Fruit fly (Drosophila melanogaster) whole organism, embryonic: ENCODE results near the gene CG15347.

Experiments
- ATbp ChIP-seq: fragments of 200-800 bp; sonication (Bioruptor generic); optimal IDR thresholded peaks from 2 replicates; lab custom pipeline; 2017; ENCODE audit warnings: missing biosample characterization, mild to moderate bottlenecking, missing genetic modification characterization, missing genetic modification reagents
- CG10321 ChIP-seq: fragments of 200-800 bp; sonication (Bioruptor generic); IDR thresholded peaks from 2 replicates; pipeline ENCODE4 v1.3.6; 2022; ENCODE audit warnings: missing biosample characterization, missing genetic modification characterization
- CG10462 ChIP-seq: fragments of 200-800 bp; sonication (Bioruptor generic); optimal IDR thresholded peaks from 2 replicates; lab custom pipeline; 2016; ENCODE audit warnings: missing biosample characterization, missing genetic modification characterization
- CG10543 ChIP-seq: fragments of 200-800 bp; sonication (Bioruptor generic); optimal IDR thresholded peaks from 3 replicates; lab custom pipeline; 2017; ENCODE audit warnings: missing biosample characterization, mild to moderate bottlenecking, missing genetic modification characterization, moderate library complexity
- CG10654 ChIP-seq: fragments of 200-800 bp; sonication (Bioruptor generic); optimal IDR thresholded peaks from 2 replicates; lab custom pipeline; 2016; ENCODE audit warnings: missing biosample characterization, missing genetic modification characterization
- CG10979 ChIP-seq: fragments of 200-800 bp; sonication (Bioruptor generic); optimal IDR thresholded peaks from 2 replicates; lab custom pipeline; 2018; ENCODE audit warnings: missing biosample characterization, mild to moderate bottlenecking, missing genetic modification characterization, moderate library complexity
- CG11398 ChIP-seq: fragments of 200-800 bp; sonication (Bioruptor generic); optimal IDR thresholded peaks from 2 replicates; lab custom pipeline; 2016; ENCODE audit warnings: missing biosample characterization, missing genetic modification characterization
- CG11723 ChIP-seq: fragments of 200-800 bp; sonication (Bioruptor generic); optimal IDR thresholded peaks from 2 replicates; lab custom pipeline; 2017; ENCODE audit warnings: missing biosample characterization, mild to moderate bottlenecking, missing genetic modification characterization
- CG12071 ChIP-seq: fragments of 200-800 bp; sonication (Bioruptor generic); optimal IDR thresholded peaks from 3 replicates; lab custom pipeline; 2018; ENCODE audit warnings: missing biosample characterization, mild to moderate bottlenecking, missing genetic modification characterization
- CG13123 ChIP-seq: fragments of 200-800 bp; sonication (Bioruptor generic); optimal IDR thresholded peaks from 2 replicates; lab custom pipeline; 2016; ENCODE audit warnings: missing biosample characterization, missing genetic modification characterization
- CG13296 ChIP-seq: fragments of 200-800 bp; sonication (Bioruptor generic); optimal IDR thresholded peaks from 3 replicates; lab custom pipeline; 2018; ENCODE audit warnings: missing biosample characterization, mild to moderate bottlenecking, missing genetic modification characterization
- CG1602 ChIP-seq: fragments of 200-800 bp; sonication (Bioruptor generic); optimal IDR thresholded peaks from 3 replicates; lab custom pipeline; 2016; ENCODE audit warnings: missing biosample characterization, missing genetic modification characterization
- CG17612 ChIP-seq: fragments of 200-800 bp; sonication (Bioruptor generic); IDR thresholded peaks from 2 replicates; pipeline ENCODE4 v1.3.6; 2022; ENCODE audit warnings: missing biosample characterization, missing genetic modification characterization
- CG1832 ChIP-seq: fragments of 200-800 bp; sonication (Bioruptor generic); optimal IDR thresholded peaks from 2 replicates; lab custom pipeline; 2017; ENCODE audit warnings: missing biosample characterization, mild to moderate bottlenecking, missing genetic modification characterization, inconsistent platforms
- CG18619 ChIP-seq: fragments of 200-800 bp; sonication (Bioruptor generic); optimal IDR thresholded peaks from 3 replicates; lab custom pipeline; 2017; ENCODE audit warnings: missing biosample characterization, mild to moderate bottlenecking, missing genetic modification characterization
- CG2889 ChIP-seq: fragments of 200-800 bp; sonication (Bioruptor generic); IDR thresholded peaks from 3 replicates; pipeline ENCODE4 v1.3.6; 2022; ENCODE audit warnings: missing biosample characterization, missing genetic modification characterization
- CG31365 ChIP-seq: fragments of 200-800 bp; sonication (Bioruptor generic); optimal IDR thresholded peaks from 2 replicates; lab custom pipeline; 2018; ENCODE audit warnings: missing biosample characterization, mild to moderate bottlenecking, missing genetic modification characterization
- CG4360 ChIP-seq: fragments of 200-800 bp; sonication (Bioruptor generic); IDR thresholded peaks from 2 replicates; pipeline ENCODE4 v1.3.6; 2022; ENCODE audit warnings: missing biosample characterization, missing genetic modification characterization
- CG6683 ChIP-seq: fragments of 200-800 bp; sonication (Bioruptor generic); optimal IDR thresholded peaks from 2 replicates; lab custom pipeline; 2017; ENCODE audit warnings: missing biosample characterization, mild to moderate bottlenecking, missing genetic modification characterization, missing genetic modification reagents
- CG6689 ChIP-seq: fragments of 200-800 bp; sonication (Bioruptor generic); IDR thresholded peaks from 2 replicates; pipeline ENCODE4 v1.3.6; 2022; ENCODE audit warnings: missing biosample characterization, missing genetic modification characterization
- CG7963 ChIP-seq: fragments of 200-800 bp; sonication (Bioruptor generic); IDR thresholded peaks from 3 replicates; pipeline ENCODE4 v1.3.6; 2022; ENCODE audit warnings: missing biosample characterization, missing genetic modification characterization; ENCODE audit not compliant: partially characterized antibody
- CG7987 ChIP-seq: fragments of 200-800 bp; sonication (Bioruptor generic); optimal IDR thresholded peaks from 2 replicates; lab custom pipeline; 2018; ENCODE audit warnings: missing biosample characterization, mild to moderate bottlenecking, missing genetic modification characterization, moderate library complexity
- D19B ChIP-seq: fragments of 200-800 bp; sonication (Bioruptor generic); optimal IDR thresholded peaks from 2 replicates; lab custom pipeline; 2017; ENCODE audit warnings: missing biosample characterization, mild to moderate bottlenecking, missing genetic modification characterization
- Dad ChIP-seq: fragments of 200-800 bp; sonication (Bioruptor generic); optimal IDR thresholded peaks from 3 replicates; lab custom pipeline; 2016; ENCODE audit warnings: missing biosample characterization, missing genetic modification characterization
- Gug ChIP-seq: fragments of 200-800 bp; sonication (Bioruptor generic); IDR thresholded peaks from 4 replicates; pipeline ENCODE4 v1.3.6; 2022; ENCODE audit warnings: missing biosample characterization, missing genetic modification characterization
- HmgZ ChIP-seq: fragments of 200-800 bp; sonication (Bioruptor generic); optimal IDR thresholded peaks from 2 replicates; lab custom pipeline; 2018; ENCODE audit warnings: missing biosample characterization, mild to moderate bottlenecking, missing genetic modification characterization
- Lhr ChIP-seq: fragments of 200-800 bp; sonication (Bioruptor generic); optimal IDR thresholded peaks from 3 replicates; lab custom pipeline; 2017; ENCODE audit warnings: mild to moderate bottlenecking, missing biosample characterization, missing genetic modification reagents, missing genetic modification characterization
- MBD-R2 ChIP-seq: fragments of 200-800 bp; sonication (Bioruptor generic); IDR thresholded peaks from 2 replicates; pipeline ENCODE4 v1.3.6; 2022; ENCODE audit warnings: missing biosample characterization, missing genetic modification characterization
- Max ChIP-seq: fragments of 200-800 bp; sonication (Bioruptor generic); optimal IDR thresholded peaks from 2 replicates; lab custom pipeline; 2016; ENCODE audit warnings: missing biosample characterization, mild to moderate bottlenecking, missing genetic modification characterization
- Mes4 ChIP-seq: fragments of 200-800 bp; sonication (Bioruptor generic); optimal IDR thresholded peaks from 2 replicates; lab custom pipeline; 2016; ENCODE audit warnings: missing biosample characterization, missing genetic modification characterization
- Mrtf ChIP-seq: fragments of 200-800 bp; sonication (Bioruptor generic); IDR thresholded peaks from 3 replicates; pipeline ENCODE4 v1.3.6; 2022; ENCODE audit warnings: missing biosample characterization, missing genetic modification characterization
- Nf-YB ChIP-seq: fragments of 200-800 bp; sonication (Bioruptor generic); optimal IDR thresholded peaks from 3 replicates; lab custom pipeline; 2019; ENCODE audit warnings: missing biosample characterization, mild to moderate bottlenecking, missing genetic modification characterization, moderate library complexity
- PHDP ChIP-seq: fragments of 200-800 bp; sonication (Bioruptor generic); optimal IDR thresholded peaks from 3 replicates; lab custom pipeline; 2018; ENCODE audit warnings: missing biosample characterization, mild to moderate bottlenecking, missing genetic modification characterization, moderate library complexity
- Rx ChIP-seq: fragments of 200-800 bp; sonication (Bioruptor generic); IDR thresholded peaks from 2 replicates; pipeline ENCODE4 v1.3.6; 2022; ENCODE audit warnings: missing biosample characterization, missing genetic modification characterization
- Stat92E ChIP-seq, 3 experiments: fragments of >200 bp in 2 of 3; fragments of 200-800 bp in 1 of 3; sonication (Bioruptor generic) in 1 of 3; optimal IDR thresholded peaks; 2 replicates each; lab custom pipeline; 2017 to 2019; ENCODE audit warnings: missing biosample characterization in 3 of 3, missing genetic modification characterization in 3 of 3, mild to moderate bottlenecking in 1 of 3, moderate library complexity in 1 of 3
- ara ChIP-seq: fragments of 200-800 bp; sonication (Bioruptor generic); IDR thresholded peaks from 2 replicates; pipeline ENCODE4 v1.3.6; 2022; ENCODE audit warnings: missing biosample characterization, missing genetic modification characterization
- cas ChIP-seq: fragments of 200-800 bp; sonication (Bioruptor generic); IDR thresholded peaks from 2 replicates; pipeline ENCODE4 v1.3.6; 2022; ENCODE audit warnings: missing biosample characterization, missing genetic modification characterization
- danr ChIP-seq: fragments of 200-800 bp; sonication (Bioruptor generic); IDR thresholded peaks from 2 replicates; pipeline ENCODE4 v1.3.6; 2022; ENCODE audit warnings: missing biosample characterization, missing genetic modification characterization
- gsb-n ChIP-seq: fragments of 200-800 bp; sonication (Bioruptor generic); optimal IDR thresholded peaks from 3 replicates; lab custom pipeline; 2018; ENCODE audit warnings: missing biosample characterization, mild to moderate bottlenecking, missing genetic modification characterization
- jing ChIP-seq: fragments of 200-800 bp; sonication (Bioruptor generic); optimal IDR thresholded peaks from 2 replicates; lab custom pipeline; 2018; ENCODE audit warnings: missing biosample characterization, mild to moderate bottlenecking, missing genetic modification characterization
- jumu ChIP-seq: fragments of 200-800 bp; sonication (Bioruptor generic); optimal IDR thresholded peaks from 3 replicates; lab custom pipeline; 2016; ENCODE audit warnings: missing biosample characterization, missing genetic modification characterization
- lbe ChIP-seq: fragments of 200-800 bp; sonication (Bioruptor generic); optimal IDR thresholded peaks from 2 replicates; lab custom pipeline; 2016; ENCODE audit warnings: missing biosample characterization, mild to moderate bottlenecking, missing genetic modification characterization
- nerfin-1 ChIP-seq: fragments of 200-800 bp; sonication (Bioruptor generic); optimal IDR thresholded peaks from 3 replicates; lab custom pipeline; 2019; ENCODE audit warnings: missing biosample characterization, mild to moderate bottlenecking, missing genetic modification characterization, moderate library complexity
- peb ChIP-seq: fragments of 200-800 bp; sonication (Bioruptor generic); IDR thresholded peaks from 2 replicates; pipeline ENCODE4 v1.3.6; 2022; ENCODE audit warnings: missing biosample characterization, missing genetic modification characterization
- ranshi ChIP-seq: fragments of 200-800 bp; sonication (Bioruptor generic); IDR thresholded peaks from 2 replicates; pipeline ENCODE4 v1.3.6; 2022; ENCODE audit warnings: missing biosample characterization, missing genetic modification characterization
- ro ChIP-seq: fragments of 200-800 bp; sonication (Bioruptor generic); IDR thresholded peaks from 2 replicates; pipeline ENCODE4 v1.3.6; 2022; ENCODE audit warnings: missing biosample characterization, missing genetic modification characterization
- slou ChIP-seq: fragments of 200-800 bp; sonication (Bioruptor generic); optimal IDR thresholded peaks from 3 replicates; lab custom pipeline; 2016; ENCODE audit warnings: missing biosample characterization, missing genetic modification characterization
- tio ChIP-seq: fragments of 200-800 bp; sonication (Bioruptor generic); optimal IDR thresholded peaks from 2 replicates; lab custom pipeline; 2017; ENCODE audit warnings: missing biosample characterization, missing genetic modification characterization, inconsistent platforms
- trem ChIP-seq: fragments of 200-800 bp; optimal IDR thresholded peaks from 3 replicates; lab custom pipeline; 2019; ENCODE audit warnings: missing biosample characterization, mild to moderate bottlenecking, missing genetic modification characterization, moderate library complexity
- unpg ChIP-seq: fragments of 200-800 bp; sonication (Bioruptor generic); optimal IDR thresholded peaks from 3 replicates; lab custom pipeline; 2018; ENCODE audit warnings: missing biosample characterization, mild to moderate bottlenecking, missing genetic modification characterization, moderate library complexity
- vvl ChIP-seq: fragments of 200-800 bp; sonication (Bioruptor generic); IDR thresholded peaks from 2 replicates; pipeline ENCODE4 v1.3.6; 2022; ENCODE audit warnings: missing biosample characterization, missing genetic modification characterization

CG15347 gene

DNA sequence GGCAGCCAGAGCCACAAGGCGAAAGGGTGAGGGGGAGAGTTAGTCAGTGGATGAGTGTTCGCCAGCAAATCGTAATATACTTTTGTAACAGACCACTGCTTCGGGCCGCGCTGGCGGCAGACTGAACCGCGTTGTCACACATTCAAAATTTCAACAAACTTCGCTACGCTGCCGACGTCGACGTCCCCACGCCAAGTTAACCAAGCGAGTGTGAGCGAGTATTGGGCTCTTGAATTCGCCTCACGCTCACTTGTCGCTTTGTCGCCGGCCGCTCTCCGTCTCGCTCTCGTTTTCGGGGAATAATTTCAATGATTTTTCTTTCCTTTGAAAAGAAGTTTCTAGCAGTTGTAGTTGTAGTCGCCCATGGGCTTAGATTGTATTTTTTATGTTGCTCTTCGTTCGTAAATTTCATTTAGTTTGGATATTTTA, 49.2 kb downstream of the CG15347 start, which contains the start of gene lawc (continued):
- TF ChIP-seq Rx (GFP tag; lab: Robert Waterston, UW), result no peak
- TF ChIP-seq peb (GFP tag; lab: Robert Waterston, UW), result 0 out of 2 replicates have a peak, but pooled peaks have one; percentile 12
- TF ChIP-seq Gug, result no peak
- peak; percentile 32 for TF ChIP-seq Nf-YB (GFP tag; lab: Kevin White, UChicago)
- peak; percentile 63 for TF ChIP-seq lbe (GFP tag; lab: Kevin White, UChicago)
- TF ChIP-seq CG4360 (GFP tag; lab: Robert Waterston, UW), result no peak
- TF ChIP-seq CG10543, result peak; percentile 85
- peak; percentile 62 for TF ChIP-seq CG12071
- TF ChIP-seq CG11723 (GFP tag; lab: Kevin White, UChicago), result peak; percentile 25
- peak; percentile 81 for TF ChIP-seq vvl (GFP tag; lab: Robert Waterston, UW)
- TF ChIP-seq CG10979 (tag; lab: Kevin White, UChicago), result peak; percentile 1
- no peak for TF ChIP-seq CG7963 (GFP tag; lab: Robert Waterston, UW)
- TF ChIP-seq trem (tag; lab: Kevin White, UChicago), result no peak
- TF ChIP-seq gsb-n (tag; lab: Kevin White, UChicago), result no peak
- TF ChIP-seq CG6689 (GFP tag; lab: Robert Waterston, UW), result no peak
- TF ChIP-seq danr (GFP tag; lab: Robert Waterston, UW), result no peak
- TF ChIP-seq CG31365 (tag; lab: Kevin White, UChicago), result peak; percentile 53
- no peak for TF ChIP-seq Mrtf (GFP tag; lab: Robert Waterston, UW)
- TF ChIP-seq Lhr (GFP tag; lab: Kevin White, UChicago), result no peak
- TF ChIP-seq CG2889 (GFP tag; lab: Robert Waterston, UW), result 0 out of 3 replicates have a peak, but pooled peaks have one; percentile 19
- no peak for TF ChIP-seq tio (GFP tag; lab: Kevin White, UChicago)
- no peak for TF ChIP-seq CG1602 (GFP tag; lab: Kevin White, UChicago)
- peak; percentile 33 for TF ChIP-seq PHDP (tag; lab: Kevin White, UChicago)
- peak; percentile 41 for TF ChIP-seq CG6683 (GFP tag; lab: Kevin White, UChicago)
- no peak for TF ChIP-seq slou (GFP tag; lab: Kevin White, UChicago)
- TF ChIP-seq nerfin-1 (tag; lab: Kevin White, UChicago), result peak; percentile 50
- peak; percentile 50 for TF ChIP-seq CG7987 (GFP tag; lab: Kevin White, UChicago)
- no peak for TF ChIP-seq CG11398 (GFP tag; lab: Kevin White, UChicago)
- no peak for TF ChIP-seq ara (GFP tag; lab: Robert Waterston, UW)
- TF ChIP-seq Stat92E (GFP tag; optimal IDR thresholded peaks at IDR 0.05; lab: Kevin White, UChicago), result peak in 1 of 3 experiments; percentile 36
- TF ChIP-seq ranshi (GFP tag; lab: Robert Waterston, UW), result peak; percentile 56; the same call in 1 of the 2 replicates
- peak; percentile 57 for TF ChIP-seq HmgZ
- no peak for TF ChIP-seq ro (GFP tag; lab: Robert Waterston, UW)
- no peak for TF ChIP-seq jing (GFP tag; lab: Kevin White, UChicago)
- TF ChIP-seq unpg (GFP tag; lab: Kevin White, UChicago), result peak; percentile 36
- TF ChIP-seq CG10462 (GFP tag; lab: Kevin White, UChicago), result no peak
- TF ChIP-seq Max (GFP tag; lab: Kevin White, UChicago), result no peak
- no peak for TF ChIP-seq jumu (GFP tag; lab: Kevin White, UChicago)
- TF ChIP-seq CG13123 (GFP tag; lab: Kevin White, UChicago), result no peak
- peak; percentile 33 for TF ChIP-seq CG18619 (GFP tag; lab: Kevin White, UChicago)
- TF ChIP-seq D19B (GFP tag; lab: Kevin White, UChicago), result no peak
- no peak for TF ChIP-seq CG10654 (GFP tag; lab: Kevin White, UChicago)
- TF ChIP-seq cas (GFP tag; lab: Robert Waterston, UW), result peak; percentile 35; the same call in 1 of the 2 replicates
- TF ChIP-seq CG13296 (GFP tag; lab: Kevin White, UChicago), result peak; percentile 67
- TF ChIP-seq CG10321 (GFP tag; lab: Robert Waterston, UW), result peak; percentile 49
- TF ChIP-seq Mes4, result no peak
- TF ChIP-seq CG1832 (GFP tag; lab: Kevin White, UChicago), result no peak
- no peak for TF ChIP-seq ATbp (GFP tag; lab: Kevin White, UChicago)
- TF ChIP-seq Dad (GFP tag; lab: Kevin White, UChicago), result no peak
- TF ChIP-seq CG17612 (GFP tag; lab: Robert Waterston, UW), result no peak
- TF ChIP-seq MBD-R2 (GFP tag; lab: Robert Waterston, UW), result peak; percentile 42; the same call in 1 of the 2 replicates
